Worm (Caenorhabditis elegans): ENCODE data around the gene nhr-38.

The nhr-38 gene

DNA sequence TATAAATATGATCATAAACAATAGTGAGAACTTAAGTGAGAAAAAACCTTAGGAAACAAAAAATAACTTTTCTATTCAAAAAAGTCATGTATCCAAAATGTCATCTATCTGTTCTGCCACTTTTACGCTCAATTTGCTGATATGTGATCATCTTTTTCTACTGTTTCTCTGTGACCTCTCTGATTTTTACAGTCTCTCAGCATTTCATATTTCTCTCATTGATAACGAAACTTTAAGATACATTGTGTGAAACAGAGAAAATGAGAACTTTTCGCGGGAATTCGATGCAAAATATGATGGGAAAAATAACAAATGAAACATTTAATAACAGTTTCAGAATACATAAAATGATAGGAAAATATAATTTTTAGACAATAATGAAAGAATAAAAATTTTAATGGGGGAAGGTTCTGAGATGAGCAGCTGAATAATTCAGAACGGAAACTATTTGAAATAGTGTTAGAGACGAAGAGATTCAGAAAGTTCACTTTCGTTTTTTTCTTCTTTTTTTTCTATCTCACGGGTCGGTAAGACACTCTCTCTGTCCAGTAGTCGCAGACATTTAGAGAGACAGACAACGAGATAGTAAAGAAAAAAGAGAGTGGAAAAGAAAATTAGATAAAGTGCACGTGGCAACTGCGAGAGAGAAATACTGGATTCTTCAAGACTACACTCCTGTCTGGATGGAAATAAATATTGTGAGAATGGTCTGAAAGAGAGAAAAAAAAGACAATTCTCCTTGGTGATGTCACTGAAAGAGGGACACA, 32.6 kb upstream of the nhr-38 start:
- no peak for TF ChIP-seq nhr-237 (tag; optimal IDR thresholded peaks at IDR 0.05)
- TF ChIP-seq pha-4 (tag; optimal IDR thresholded peaks at IDR 0.05), result no peak
- TF ChIP-seq nhr-28 (tag; optimal IDR thresholded peaks at IDR 0.05), result no peak
- TF ChIP-seq mep-1 (tag; optimal IDR thresholded peaks at IDR 0.05), result peak; percentile 15
- no peak for TF ChIP-seq unc-39 (tag; optimal IDR thresholded peaks at IDR 0.05)
- TF ChIP-seq tbx-8 (GFP tag; optimal IDR thresholded peaks at IDR 0.05), result no peak
- no peak for TF ChIP-seq ztf-11 (tag; optimal IDR thresholded peaks at IDR 0.05)
- TF ChIP-seq cnd-1 (tag; optimal IDR thresholded peaks at IDR 0.05), result no peak
- no peak for TF ChIP-seq ham-2 (GFP tag; optimal IDR thresholded peaks at IDR 0.05)
- TF ChIP-seq nhr-76 (tag; optimal IDR thresholded peaks at IDR 0.05), result no peak
- TF ChIP-seq drap-1 (GFP tag; optimal IDR thresholded peaks at IDR 0.05), result no peak
- TF ChIP-seq nhr-2 (tag; optimal IDR thresholded peaks at IDR 0.05), result no peak
- no peak for TF ChIP-seq hlh-1 (tag; optimal IDR thresholded peaks at IDR 0.05)
- no peak for TF ChIP-seq sem-2 (GFP tag; optimal IDR thresholded peaks at IDR 0.05)
- TF ChIP-seq unc-62 (GFP tag; optimal IDR thresholded peaks at IDR 0.05), result peak; percentile 18
- no peak for TF ChIP-seq elt-1 (tag; optimal IDR thresholded peaks at IDR 0.05; ENCODE audit: borderline replicate concordance, insufficient read depth)
- TF ChIP-seq sptf-1 (tag; optimal IDR thresholded peaks at IDR 0.05), result no peak
- no peak for TF ChIP-seq snpc-4 (tag; optimal IDR thresholded peaks at IDR 0.05)
- no peak for TF ChIP-seq flh-1 (GFP tag; optimal IDR thresholded peaks at IDR 0.05)
- TF ChIP-seq mls-2 (tag; optimal IDR thresholded peaks at IDR 0.05), result no peak
- TF ChIP-seq bed-3 (GFP tag; optimal IDR thresholded peaks at IDR 0.05), result no peak
- peak; percentile 78 for TF ChIP-seq ces-1 (GFP tag; optimal IDR thresholded peaks at IDR 0.05)
- TF ChIP-seq unc-120 (tag; optimal IDR thresholded peaks at IDR 0.05; ENCODE audit: poor library complexity, severe bottlenecking), result no peak
- TF ChIP-seq blmp-1 (tag; optimal IDR thresholded peaks at IDR 0.05), result peak; percentile 86
- no peak for TF ChIP-seq lsy-2 (tag; optimal IDR thresholded peaks at IDR 0.05)
- TF ChIP-seq ceh-39 (tag; optimal IDR thresholded peaks at IDR 0.05), result no peak
- no peak for TF ChIP-seq M03D4.4 (tag; optimal IDR thresholded peaks at IDR 0.05)
- TF ChIP-seq lin-13 (tag; optimal IDR thresholded peaks at IDR 0.05), result no peak

DNA sequence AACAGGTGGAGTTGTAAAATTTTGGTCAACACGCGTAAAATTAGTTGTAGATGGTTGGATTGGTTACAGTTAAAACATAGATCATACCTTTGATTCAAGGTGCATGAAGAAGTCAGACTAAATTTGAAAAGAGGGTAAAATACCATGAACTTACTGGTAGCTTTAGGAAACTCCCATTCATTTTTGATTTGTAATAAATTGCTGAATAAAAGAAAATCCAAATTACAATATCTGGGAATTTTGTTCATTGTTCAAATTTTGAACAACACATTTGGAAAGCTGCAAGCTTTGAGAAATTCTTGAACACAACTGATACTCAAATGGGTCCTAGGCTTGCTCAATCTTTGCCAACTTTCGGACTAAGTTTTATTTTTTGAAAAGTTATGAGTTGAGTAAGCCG, 32.0 kb upstream of the nhr-38 start:
- TF ChIP-seq flh-1 (GFP tag; optimal IDR thresholded peaks at IDR 0.05), result no peak
- TF ChIP-seq nhr-237 (tag; optimal IDR thresholded peaks at IDR 0.05), result no peak
- no peak for TF ChIP-seq unc-39 (tag; optimal IDR thresholded peaks at IDR 0.05)
- TF ChIP-seq pha-4 (tag; optimal IDR thresholded peaks at IDR 0.05), result no peak
- no peak for TF ChIP-seq elt-1 (tag; optimal IDR thresholded peaks at IDR 0.05; ENCODE audit: borderline replicate concordance, insufficient read depth)

DNA sequence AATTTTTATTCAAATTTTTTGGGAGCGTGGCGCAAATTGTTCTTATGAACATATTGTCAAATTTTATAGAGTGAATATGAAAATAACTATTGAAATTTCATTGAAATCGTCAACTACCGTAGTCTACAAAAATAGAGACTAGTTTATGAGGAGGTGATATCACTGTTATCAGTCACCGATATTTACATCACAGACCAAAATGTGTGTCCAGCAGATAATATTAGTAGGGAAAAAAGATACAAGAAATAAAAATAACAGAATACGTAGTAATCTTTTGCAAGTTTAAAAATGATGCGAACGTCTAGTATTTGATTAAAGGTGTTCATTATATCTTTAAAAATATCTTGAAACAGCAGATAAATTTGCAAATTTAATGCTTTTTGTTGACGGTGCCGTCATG, 30.7 kb upstream of the nhr-38 start:
- no peak for TF ChIP-seq mep-1 (tag; optimal IDR thresholded peaks at IDR 0.05)
- TF ChIP-seq hlh-1 (tag; optimal IDR thresholded peaks at IDR 0.05), result no peak
- no peak for TF ChIP-seq sptf-1 (tag; optimal IDR thresholded peaks at IDR 0.05)

DNA sequence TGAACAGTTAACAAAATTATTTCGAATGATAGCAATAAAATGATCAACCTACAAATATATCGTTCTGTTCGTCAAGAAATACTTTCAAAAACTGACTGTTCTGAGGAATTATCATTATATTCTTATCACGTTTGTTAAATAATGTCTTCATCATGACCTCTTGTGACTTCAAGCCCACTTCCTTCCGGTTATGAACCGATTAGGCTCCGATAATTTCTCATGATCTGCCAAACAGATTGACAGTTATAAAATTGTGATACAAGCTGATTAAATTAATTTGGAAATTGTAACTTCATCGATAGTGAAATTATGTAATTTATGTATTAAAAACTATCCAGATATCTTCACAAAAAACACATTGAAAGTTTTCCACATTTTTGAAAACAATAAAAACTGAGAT, 29.1 kb upstream of the nhr-38 start, which contains the start of gene ins-8:
ins-8 (minus strand) TSS at position 101 of the 400 bp plus-strand sequence.
- TF ChIP-seq lin-13 (tag; optimal IDR thresholded peaks at IDR 0.05) (no peak), flh-1 (GFP tag; optimal IDR thresholded peaks at IDR 0.05) (no peak), ztf-11 (tag; optimal IDR thresholded peaks at IDR 0.05) (no peak), snpc-4 (tag; optimal IDR thresholded peaks at IDR 0.05) (no peak), M03D4.4 (tag; optimal IDR thresholded peaks at IDR 0.05) (no peak), nhr-28 (tag; optimal IDR thresholded peaks at IDR 0.05) (no peak)

DNA sequence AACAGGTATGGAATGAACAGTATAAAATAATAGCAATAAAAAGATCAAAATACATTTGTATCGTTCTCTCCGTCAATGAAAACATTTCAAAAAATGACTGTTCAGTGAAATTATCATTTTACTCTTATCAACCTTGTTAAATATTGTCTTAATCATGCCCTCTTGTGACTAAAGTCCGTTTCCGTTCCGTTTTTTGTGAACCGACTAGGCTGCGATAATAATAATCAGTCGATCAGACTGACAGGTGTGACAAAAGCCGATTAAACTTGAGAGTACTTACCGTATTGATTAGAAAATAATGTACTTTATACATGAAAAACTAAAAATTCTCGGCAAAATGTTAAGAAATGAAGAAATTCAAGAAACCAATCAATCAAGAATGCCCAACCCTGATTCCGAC, 27.5 kb upstream of the nhr-38 start, which contains the start of gene ins-7:
ins-7 (minus strand) TSS at position 332 of the 400 bp plus-strand sequence.
- TF ChIP-seq bed-3 (GFP tag; optimal IDR thresholded peaks at IDR 0.05) (no peak), mls-2 (tag; optimal IDR thresholded peaks at IDR 0.05) (no peak), ceh-83 (GFP tag; optimal IDR thresholded peaks at IDR 0.05) (no peak), ceh-39 (tag; optimal IDR thresholded peaks at IDR 0.05) (no peak), ham-2 (GFP tag; optimal IDR thresholded peaks at IDR 0.05) (no peak), unc-120 (tag; optimal IDR thresholded peaks at IDR 0.05; ENCODE audit: poor library complexity, severe bottlenecking) (no peak), M03D4.4 (tag; optimal IDR thresholded peaks at IDR 0.05) (no peak), cnd-1 (tag; optimal IDR thresholded peaks at IDR 0.05) (no peak), elt-1 (tag; optimal IDR thresholded peaks at IDR 0.05; ENCODE audit: borderline replicate concordance, insufficient read depth) (no peak)

Measured in whole organism, mixed stage, embryonic.